Fruit fly (Drosophila melanogaster): ENCODE data around the gene Prosbeta6.

dm6 chr3L:16594922-16595518, 15.2 kb downstream of the Prosbeta6 start, which contains the start of the genes spd-2 and Apl:
- no peak for TF ChIP-seq CG6854 (GFP tag; optimal IDR thresholded peaks at IDR 0.05)
- TF ChIP-seq net (GFP tag; optimal IDR thresholded peaks at IDR 0.05): no peak
- TF ChIP-seq Hr4 (GFP tag; optimal IDR thresholded peaks at IDR 0.05): no peak
- no peak for TF ChIP-seq fkh (GFP tag; optimal IDR thresholded peaks at IDR 0.05)
- no peak for TF ChIP-seq dsx (GFP tag; optimal IDR thresholded peaks at IDR 0.05; ENCODE audit: poor library complexity, severe bottlenecking)
- no peak for TF ChIP-seq Hr39 (GFP tag; optimal IDR thresholded peaks at IDR 0.05)

Data from whole organism, prepupa.